Fruit fly (Drosophila melanogaster) whole organism, prepupa: ENCODE results near the gene RhoGDI.

ENCODE experiments used
- Blimp-1 ChIP-seq: fragments of 200-800 bp; sonication (Bioruptor generic); optimal IDR thresholded peaks from 3 replicates; lab custom pipeline; 2017; ENCODE audit warnings: missing biosample characterization, missing genetic modification characterization, mild to moderate bottlenecking, moderate library complexity, missing genetic modification reagents
- CG10631 ChIP-seq: fragments of 200-800 bp; sonication (Bioruptor generic); optimal IDR thresholded peaks from 2 replicates; lab custom pipeline; 2016; ENCODE audit warnings: missing biosample characterization, missing genetic modification characterization
- CG10669 ChIP-seq: fragments of 200-800 bp; sonication (Bioruptor generic); optimal IDR thresholded peaks from 3 replicates; lab custom pipeline; 2018; ENCODE audit warnings: missing biosample characterization, mild to moderate bottlenecking, missing genetic modification characterization, moderate library complexity
- CG11294 ChIP-seq: fragments of 200-800 bp; sonication (Bioruptor generic); IDR thresholded peaks from 2 replicates; pipeline ENCODE4 v1.3.6; 2022; ENCODE audit warnings: missing biosample characterization, missing genetic modification characterization
- CG11762 ChIP-seq: fragments of 200-800 bp; sonication (Bioruptor generic); optimal IDR thresholded peaks from 3 replicates; lab custom pipeline; 2016; ENCODE audit warnings: missing biosample characterization, missing genetic modification characterization; ENCODE audit not compliant: insufficient read depth
- CG11902 ChIP-seq: fragments of 200-800 bp; sonication (Bioruptor generic); optimal IDR thresholded peaks from 3 replicates; lab custom pipeline; 2016; ENCODE audit warnings: missing biosample characterization, missing genetic modification characterization
- CG15336 ChIP-seq: fragments of 200-800 bp; sonication (Bioruptor generic); IDR thresholded peaks from 2 replicates; pipeline ENCODE4 v1.3.6; 2022; ENCODE audit warnings: missing biosample characterization, missing genetic modification characterization
- CG1621 ChIP-seq: fragments of 200-800 bp; sonication (Bioruptor generic); optimal IDR thresholded peaks from 3 replicates; lab custom pipeline; 2018; ENCODE audit warnings: missing biosample characterization, mild to moderate bottlenecking, missing genetic modification characterization
- CG16779 ChIP-seq: fragments of 200-800 bp; sonication (Bioruptor generic); optimal IDR thresholded peaks from 3 replicates; lab custom pipeline; 2017; ENCODE audit warnings: missing biosample characterization, mild to moderate bottlenecking, missing genetic modification characterization
- CG31627 ChIP-seq: fragments of 200-800 bp; sonication (Bioruptor generic); optimal IDR thresholded peaks from 3 replicates; lab custom pipeline; 2016; ENCODE audit warnings: missing biosample characterization, missing genetic modification characterization
- CG32006 ChIP-seq: fragments of 200-800 bp; sonication (Bioruptor generic); optimal IDR thresholded peaks from 3 replicates; lab custom pipeline; 2017; ENCODE audit warnings: missing biosample characterization, mild to moderate bottlenecking, missing genetic modification characterization
- CG34406 ChIP-seq: fragments of 200-800 bp; sonication (Bioruptor generic); optimal IDR thresholded peaks from 3 replicates; lab custom pipeline; 2016; ENCODE audit warnings: missing biosample characterization, missing genetic modification characterization
- CG4318 ChIP-seq: fragments of 200-800 bp; sonication (Bioruptor generic); optimal IDR thresholded peaks from 3 replicates; lab custom pipeline; 2017; ENCODE audit warnings: missing biosample characterization, mild to moderate bottlenecking, missing genetic modification characterization
- CG6163 ChIP-seq: fragments of 200-800 bp; sonication (Bioruptor generic); IDR thresholded peaks from 3 replicates; pipeline ENCODE4 v1.3.6; 2022; ENCODE audit warnings: missing biosample characterization, missing genetic modification characterization
- CG6276 ChIP-seq: fragments of 200-800 bp; sonication (Bioruptor generic); optimal IDR thresholded peaks from 2 replicates; lab custom pipeline; 2017; ENCODE audit warnings: missing biosample characterization, mild to moderate bottlenecking, missing genetic modification characterization
- CG6808 ChIP-seq: fragments of 200-800 bp; sonication (Bioruptor generic); optimal IDR thresholded peaks from 3 replicates; lab custom pipeline; 2017; ENCODE audit warnings: missing biosample characterization, missing genetic modification characterization, mild to moderate bottlenecking, moderate library complexity, missing genetic modification reagents
- CG7368 ChIP-seq: fragments of 200-800 bp; sonication (Bioruptor generic); optimal IDR thresholded peaks from 3 replicates; lab custom pipeline; 2016; ENCODE audit warnings: missing biosample characterization, missing genetic modification characterization
- CG8119 ChIP-seq: fragments of 200-800 bp; sonication (Bioruptor generic); IDR thresholded peaks from 3 replicates; pipeline ENCODE4 v1.3.6; 2022; ENCODE audit warnings: missing biosample characterization, missing genetic modification characterization
- CG8319 ChIP-seq: fragments of 200-800 bp; sonication (Bioruptor generic); optimal IDR thresholded peaks from 3 replicates; lab custom pipeline; 2016; ENCODE audit warnings: missing biosample characterization, missing genetic modification characterization
- CG8632 ChIP-seq: fragments of 200-800 bp; sonication (Bioruptor generic); optimal IDR thresholded peaks from 3 replicates; lab custom pipeline; 2016; ENCODE audit warnings: missing biosample characterization, missing genetic modification characterization
- CG9139 ChIP-seq: fragments of 200-800 bp; sonication (Bioruptor generic); optimal IDR thresholded peaks from 3 replicates; lab custom pipeline; 2017; ENCODE audit warnings: missing biosample characterization, mild to moderate bottlenecking, missing genetic modification characterization
- Eip75B ChIP-seq: fragments of 200-800 bp; sonication (Bioruptor generic); optimal IDR thresholded peaks from 3 replicates; lab custom pipeline; 2016; ENCODE audit warnings: missing biosample characterization, missing genetic modification characterization
- Eip78C ChIP-seq: fragments of 200-800 bp; sonication (Bioruptor generic); peaks from one replicate; lab custom pipeline; 2016; ENCODE audit warnings: missing biosample characterization, missing genetic modification characterization
- Eip93F ChIP-seq: fragments of 200-800 bp; sonication (Bioruptor generic); optimal IDR thresholded peaks from 2 replicates; lab custom pipeline; 2016; ENCODE audit warnings: missing biosample characterization, mild to moderate bottlenecking, missing genetic modification characterization
- Ets21C ChIP-seq: fragments of 200-800 bp; sonication (Bioruptor generic); optimal IDR thresholded peaks from 3 replicates; lab custom pipeline; 2016; ENCODE audit warnings: missing biosample characterization, missing genetic modification characterization
- Ets96B ChIP-seq: fragments of 200-800 bp; optimal IDR thresholded peaks from 2 replicates; lab custom pipeline; 2019; ENCODE audit warnings: missing biosample characterization, mild to moderate bottlenecking, missing genetic modification characterization, moderate library complexity
- Gug ChIP-seq: fragments of 200-800 bp; sonication (Bioruptor generic); IDR thresholded peaks from 2 replicates; pipeline ENCODE4 v1.3.6; 2022; ENCODE audit warnings: missing biosample characterization, missing genetic modification characterization
- Hr39 ChIP-seq: fragments of 200-800 bp; sonication (Bioruptor generic); optimal IDR thresholded peaks from 2 replicates; lab custom pipeline; 2016; ENCODE audit warnings: missing biosample characterization, missing genetic modification characterization
- Hr4 ChIP-seq: fragments of 200-800 bp; sonication (Bioruptor generic); optimal IDR thresholded peaks from 3 replicates; lab custom pipeline; 2016; ENCODE audit warnings: missing biosample characterization, missing genetic modification characterization
- Lpt ChIP-seq: fragments of 200-800 bp; sonication (Bioruptor generic); optimal IDR thresholded peaks from 3 replicates; lab custom pipeline; 2016; ENCODE audit warnings: missing biosample characterization, missing genetic modification characterization
- Met ChIP-seq: fragments of 200-800 bp; sonication (Bioruptor generic); optimal IDR thresholded peaks from 3 replicates; lab custom pipeline; 2016; ENCODE audit warnings: missing biosample characterization, missing genetic modification characterization
- OdsH ChIP-seq: fragments of 200-800 bp; sonication (Bioruptor generic); optimal IDR thresholded peaks from 3 replicates; lab custom pipeline; 2016; ENCODE audit warnings: missing biosample characterization, missing genetic modification characterization
- Smox ChIP-seq: fragments of 200-800 bp; sonication (Bioruptor generic); optimal IDR thresholded peaks from 3 replicates; lab custom pipeline; 2016; ENCODE audit warnings: missing biosample characterization, missing genetic modification characterization
- Sox102F ChIP-seq: fragments of 200-800 bp; sonication (Bioruptor generic); optimal IDR thresholded peaks from 2 replicates; lab custom pipeline; 2016; ENCODE audit warnings: missing biosample characterization, mild to moderate bottlenecking, missing genetic modification characterization
- Sox14 ChIP-seq: fragments of 200-800 bp; sonication (Bioruptor generic); optimal IDR thresholded peaks from 3 replicates; lab custom pipeline; 2016; ENCODE audit warnings: missing biosample characterization, missing genetic modification characterization
- Sox15 ChIP-seq: fragments of 200-800 bp; sonication (Bioruptor generic); optimal IDR thresholded peaks from 3 replicates; lab custom pipeline; 2016; ENCODE audit warnings: missing biosample characterization, missing genetic modification characterization
- achi ChIP-seq: fragments of 200-800 bp; sonication (Bioruptor generic); optimal IDR thresholded peaks from 3 replicates; lab custom pipeline; 2016; ENCODE audit warnings: missing biosample characterization, missing genetic modification characterization
- acj6 ChIP-seq: fragments of 200-800 bp; sonication (Bioruptor generic); optimal IDR thresholded peaks from 3 replicates; lab custom pipeline; 2016; ENCODE audit warnings: missing biosample characterization, missing genetic modification characterization
- dac ChIP-seq: fragments of 200-800 bp; sonication (Bioruptor generic); optimal IDR thresholded peaks from 2 replicates; lab custom pipeline; 2017; ENCODE audit warnings: missing biosample characterization, mild to moderate bottlenecking, missing genetic modification characterization
- dsx ChIP-seq: fragments of 200-800 bp; optimal IDR thresholded peaks from 3 replicates; lab custom pipeline; 2019; ENCODE audit warnings: missing biosample characterization, mild to moderate bottlenecking, missing genetic modification characterization, moderate library complexity; ENCODE audit not compliant: poor library complexity, severe bottlenecking
- eg ChIP-seq: fragments of 200-800 bp; sonication (Bioruptor generic); IDR thresholded peaks from 3 replicates; pipeline ENCODE4 v1.3.6; 2022; ENCODE audit warnings: missing biosample characterization, missing genetic modification characterization
- esn ChIP-seq: fragments of 200-800 bp; sonication (Bioruptor generic); optimal IDR thresholded peaks from 2 replicates; lab custom pipeline; 2016; ENCODE audit warnings: missing biosample characterization, mild to moderate bottlenecking, missing genetic modification characterization, moderate library complexity
- fd59A ChIP-seq: fragments of 200-800 bp; sonication (Bioruptor generic); optimal IDR thresholded peaks from 2 replicates; lab custom pipeline; 2017; ENCODE audit warnings: missing biosample characterization, mild to moderate bottlenecking, missing genetic modification characterization, missing genetic modification reagents
- fkh ChIP-seq: fragments of 200-800 bp; sonication (Bioruptor generic); optimal IDR thresholded peaks from 3 replicates; lab custom pipeline; 2017; ENCODE audit warnings: missing biosample characterization, mild to moderate bottlenecking, missing genetic modification characterization, moderate library complexity
- lz ChIP-seq: fragments of 200-800 bp; sonication (Bioruptor generic); optimal IDR thresholded peaks from 3 replicates; lab custom pipeline; 2016; ENCODE audit warnings: missing biosample characterization, missing genetic modification characterization
- net ChIP-seq: fragments of 200-800 bp; sonication (Bioruptor generic); optimal IDR thresholded peaks from 3 replicates; lab custom pipeline; 2016; ENCODE audit warnings: missing biosample characterization, missing genetic modification characterization
- salr ChIP-seq, 2 experiments: fragments of 200-800 bp; sonication (Bioruptor generic); optimal IDR thresholded peaks; 3 replicates each; lab custom pipeline; 2016 to 2018; ENCODE audit warnings: missing biosample characterization in 2 of 2, missing genetic modification characterization in 2 of 2, mild to moderate bottlenecking in 1 of 2
- spab ChIP-seq: fragments of 200-800 bp; sonication (Bioruptor generic); optimal IDR thresholded peaks from 2 replicates; lab custom pipeline; 2017; ENCODE audit warnings: missing biosample characterization, mild to moderate bottlenecking, missing genetic modification characterization, missing genetic modification reagents
- ss ChIP-seq, 2 experiments: fragments of 200-800 bp; sonication (Bioruptor generic); optimal IDR thresholded peaks; 2 replicates in 1 of 2; 3 replicates in 1 of 2; lab custom pipeline; 2017 to 2018; ENCODE audit warnings: mild to moderate bottlenecking in 2 of 2, missing biosample characterization in 2 of 2, missing genetic modification characterization in 2 of 2, moderate library complexity in 1 of 2
- svp ChIP-seq: fragments of 200-800 bp; sonication (Bioruptor generic); peaks from one replicate; lab custom pipeline; 2016; ENCODE audit warnings: missing biosample characterization, missing genetic modification characterization
- topi ChIP-seq: fragments of 200-800 bp; sonication (Bioruptor generic); optimal IDR thresholded peaks from 3 replicates; lab custom pipeline; 2016; ENCODE audit warnings: missing biosample characterization, missing genetic modification characterization
- vri ChIP-seq: fragments of 200-800 bp; sonication (Bioruptor generic); optimal IDR thresholded peaks from 3 replicates; lab custom pipeline; 2016; ENCODE audit warnings: missing biosample characterization, mild to moderate bottlenecking, missing genetic modification characterization

RhoGDI gene

dm6 chr3L:19905427-19905826, 23.1 kb upstream of the RhoGDI start:
- TF ChIP-seq CG7368 (no peak), CG11762 (GFP tag; lab: Kevin White, UChicago) (no peak), CG1621 (tag; lab: Kevin White, UChicago) (no peak), spab (no peak), Gug (GFP tag; lab: Robert Waterston, UW) (no peak), Eip75B (GFP tag; lab: Kevin White, UChicago) (no peak), CG8319 (no peak), Eip93F (no peak), vri (GFP tag; lab: Kevin White, UChicago) (no peak), ss (GFP tag; optimal IDR thresholded peaks at IDR 0.05; lab: Kevin White, UChicago) (no peak), dac (GFP tag; lab: Kevin White, UChicago) (no peak), CG8119 (GFP tag; lab: Robert Waterston, UW) (peak; percentile 62), Sox14 (GFP tag; lab: Kevin White, UChicago) (peak; percentile 53), lz (GFP tag; lab: Kevin White, UChicago) (peak; percentile 41), topi (GFP tag; lab: Kevin White, UChicago) (peak; percentile 26), CG10669 (GFP tag; lab: Kevin White, UChicago) (peak; percentile 23), CG6163 (GFP tag; lab: Robert Waterston, UW) (peak; percentile 65), CG4318 (no peak), net (GFP tag; lab: Kevin White, UChicago) (peak; percentile 68), CG11902 (GFP tag; lab: Kevin White, UChicago) (no peak), Lpt (GFP tag; lab: Kevin White, UChicago) (peak; percentile 39), CG15336 (GFP tag; lab: Robert Waterston, UW) (peak; percentile 74), CG11294 (GFP tag; lab: Robert Waterston, UW) (0 out of 2 replicates have a peak, but pooled peaks have one; percentile 32), CG8632 (GFP tag; lab: Kevin White, UChicago) (peak; percentile 34), Hr4 (peak; percentile 70), CG9139 (GFP tag; lab: Kevin White, UChicago) (no peak), dsx (GFP tag; lab: Kevin White, UChicago) (no peak), CG6276 (GFP tag; lab: Kevin White, UChicago) (peak; percentile 19), OdsH (peak; percentile 66), CG16779 (no peak), Blimp-1 (GFP tag; lab: Kevin White, UChicago) (no peak), eg (GFP tag; lab: Robert Waterston, UW) (peak; percentile 61; the same call in 2 of the 3 replicates), Hr39 (GFP tag; lab: Kevin White, UChicago) (peak; percentile 38), esn (GFP tag; lab: Kevin White, UChicago) (peak; percentile 45), svp (GFP tag; lab: Kevin White, UChicago) (peak; percentile 64), achi (GFP tag; lab: Kevin White, UChicago) (peak; percentile 59), CG32006 (GFP tag; lab: Kevin White, UChicago) (peak; percentile 65), Sox15 (GFP tag; lab: Kevin White, UChicago) (no peak), Ets96B (tag; lab: Kevin White, UChicago) (no peak), Sox102F (GFP tag; lab: Kevin White, UChicago) (no peak), CG10631 (GFP tag; lab: Kevin White, UChicago) (peak; percentile 14), CG31627 (GFP tag; lab: Kevin White, UChicago) (peak; percentile 53), CG34406 (GFP tag; lab: Kevin White, UChicago) (peak; percentile 34), Eip78C (GFP tag; lab: Kevin White, UChicago) (peak; percentile 86), acj6 (GFP tag; lab: Kevin White, UChicago) (peak; percentile 57), Met (peak; percentile 59), Ets21C (no peak), fkh (no peak), salr (GFP tag; optimal IDR thresholded peaks at IDR 0.05; lab: Kevin White, UChicago) (peak in 1 of 2 experiments; percentile 55), CG6808 (no peak), Smox (GFP tag; lab: Kevin White, UChicago) (peak; percentile 39), fd59A (no peak)
